Worm (Caenorhabditis elegans): ENCODE measurements around the gene T01B7.9.

T01B7.9 gene

DNA sequence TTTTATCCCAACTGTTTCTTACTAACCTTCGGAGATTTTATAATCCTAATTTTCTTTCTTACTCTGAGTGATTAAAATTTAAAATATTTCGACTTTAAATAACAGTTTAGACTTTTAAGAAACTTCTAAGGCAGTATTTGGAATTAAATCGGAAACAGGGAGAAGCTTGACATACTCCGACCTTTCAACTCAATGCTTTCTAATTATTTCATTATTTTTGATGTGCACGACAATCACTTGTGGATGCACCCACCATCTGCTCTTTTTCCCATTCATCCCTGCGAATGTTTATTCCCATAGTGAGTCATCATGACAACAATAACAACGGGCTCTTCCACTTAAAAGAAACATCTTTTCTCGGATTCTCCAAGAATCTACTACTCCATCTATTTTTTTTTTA, 22.0 kb upstream of the T01B7.9 start:
- TF ChIP-seq W03F9.2 (tag; optimal IDR thresholded peaks at IDR 0.05), result no peak
- no peak for TF ChIP-seq him-1 (tag; optimal IDR thresholded peaks at IDR 0.05)
- TF ChIP-seq dao-5 (tag; optimal IDR thresholded peaks at IDR 0.05), result no peak

ce11 chrII:8747939-8748352, 21.3 kb upstream of the T01B7.9 start:
- TF ChIP-seq him-1 (tag; optimal IDR thresholded peaks at IDR 0.05) (no peak), dao-5 (tag; optimal IDR thresholded peaks at IDR 0.05) (no peak), W03F9.2 (tag; optimal IDR thresholded peaks at IDR 0.05) (no peak)

DNA sequence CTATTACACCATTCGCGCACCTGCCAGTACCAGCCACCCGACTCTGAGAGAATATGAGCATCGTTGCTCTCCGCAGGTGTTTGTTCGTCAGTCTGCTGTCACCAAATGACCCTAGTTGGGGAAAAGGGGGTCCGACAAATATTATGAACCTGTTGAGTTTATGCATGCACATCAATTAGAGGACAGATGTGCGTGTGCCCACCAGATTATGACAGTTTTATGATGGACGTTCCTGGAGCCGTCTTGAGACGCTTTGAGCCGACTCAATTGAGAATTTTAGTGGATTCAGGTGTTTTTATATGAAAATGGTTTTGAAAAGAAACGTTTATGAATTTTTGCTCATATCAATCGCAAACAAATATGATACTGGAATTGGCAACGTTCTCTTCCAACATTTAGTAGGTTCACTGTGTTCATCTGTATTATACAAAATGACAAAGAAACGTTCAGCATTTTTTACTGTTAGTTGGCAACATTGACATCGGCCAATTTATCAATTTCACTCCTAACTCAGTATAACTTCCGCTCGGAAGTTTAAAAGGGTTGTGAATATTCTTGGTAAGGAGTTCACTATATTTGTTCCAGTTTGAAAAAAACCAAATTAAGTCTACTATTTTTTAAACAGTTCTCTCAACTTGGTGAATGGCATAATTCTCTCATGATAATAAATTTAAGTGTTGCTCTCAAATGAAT, 20.8 kb upstream of the T01B7.9 start:
- no peak for TF ChIP-seq dao-5 (tag; optimal IDR thresholded peaks at IDR 0.05)
- peak; percentile 2 for TF ChIP-seq him-1 (tag; optimal IDR thresholded peaks at IDR 0.05)
- TF ChIP-seq W03F9.2 (tag; optimal IDR thresholded peaks at IDR 0.05), result no peak

ce11 chrII:8746298-8746775, 19.7 kb upstream of the T01B7.9 start:
- TF ChIP-seq W03F9.2 (tag; optimal IDR thresholded peaks at IDR 0.05), result no peak
- TF ChIP-seq dao-5 (tag; optimal IDR thresholded peaks at IDR 0.05), result no peak
- no peak for TF ChIP-seq him-1 (tag; optimal IDR thresholded peaks at IDR 0.05)

DNA sequence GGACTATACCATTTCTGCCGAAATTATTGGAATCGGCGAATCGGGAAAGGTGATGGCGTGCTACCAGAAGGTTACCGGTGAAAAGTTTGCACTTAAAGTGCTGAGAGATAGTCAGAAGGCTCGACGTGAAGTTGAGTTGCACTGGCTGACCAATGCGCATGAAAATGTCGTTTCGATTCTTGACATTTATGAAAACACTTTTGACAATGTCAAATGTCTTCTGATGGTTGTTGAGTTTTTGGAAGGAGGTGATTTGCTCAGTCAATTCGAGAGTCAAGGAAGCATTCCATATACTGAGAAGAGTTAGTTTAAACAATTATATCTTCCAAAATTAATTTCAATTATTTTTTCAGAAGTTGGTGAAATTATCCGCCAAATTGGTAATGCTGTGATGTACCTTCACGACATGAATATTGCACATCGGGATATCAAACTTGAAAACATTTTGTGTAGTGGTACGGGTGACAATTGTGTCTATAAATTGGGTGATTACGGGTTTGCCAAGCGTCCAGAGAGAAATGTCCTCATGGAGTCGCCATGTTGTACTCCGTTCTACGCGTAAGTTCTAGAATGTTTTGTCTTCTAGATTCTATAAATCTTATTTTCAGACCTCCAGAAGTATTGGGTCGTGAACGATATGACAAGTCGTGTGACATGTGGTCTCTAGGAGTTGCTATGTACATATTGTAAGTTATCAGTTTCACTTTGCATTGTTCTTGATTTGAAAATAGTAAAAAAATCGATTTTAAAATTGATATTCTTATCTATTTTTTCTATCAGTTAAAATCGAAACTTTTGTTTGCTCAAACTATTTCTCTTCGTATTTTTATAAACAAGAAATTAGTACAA, 19.1 kb upstream of the T01B7.9 start:
- TF ChIP-seq him-1 (tag; optimal IDR thresholded peaks at IDR 0.05), result no peak
- TF ChIP-seq W03F9.2 (tag; optimal IDR thresholded peaks at IDR 0.05), result no peak
- TF ChIP-seq dao-5 (tag; optimal IDR thresholded peaks at IDR 0.05), result no peak

DNA sequence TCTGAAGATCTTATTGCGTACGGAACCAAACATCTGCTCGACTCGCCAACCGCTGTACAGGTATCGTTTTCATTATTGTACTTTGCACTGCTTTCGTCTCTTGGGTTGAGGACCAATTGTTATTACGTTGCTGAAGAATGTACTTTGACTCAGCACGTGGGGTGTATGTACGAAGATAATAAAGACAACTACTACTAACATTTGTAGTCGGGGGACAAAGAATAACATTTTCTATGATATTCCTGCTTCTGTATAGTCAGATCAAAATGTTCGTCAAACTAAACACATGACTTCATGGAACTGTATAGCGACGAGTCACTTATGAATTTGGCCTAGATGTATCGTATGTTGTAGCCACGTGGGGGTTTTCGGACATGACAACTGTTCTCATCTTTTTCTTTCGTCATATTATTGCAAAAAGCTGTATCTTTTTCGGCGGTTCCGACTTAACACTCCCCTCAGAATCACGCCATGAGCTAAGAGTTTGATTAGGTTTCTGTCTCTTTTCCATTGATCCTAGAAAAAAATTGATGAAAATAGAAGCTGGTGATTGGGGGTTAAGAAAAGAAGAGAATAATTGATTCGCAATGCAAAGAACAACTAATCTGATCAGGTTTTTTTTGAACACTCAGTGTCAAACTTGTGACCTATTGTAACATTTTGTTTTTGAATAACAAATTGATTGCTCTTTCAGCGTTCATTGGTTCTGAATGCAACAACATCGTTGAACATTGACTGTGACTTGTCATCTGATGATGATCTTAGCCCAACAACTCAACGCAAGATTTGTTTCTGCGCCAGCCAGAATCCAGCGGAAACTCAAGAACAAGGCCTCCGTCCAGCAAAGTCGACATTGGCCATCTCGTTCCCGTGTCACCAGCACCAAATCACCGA, 18.2 kb upstream of the T01B7.9 start:
- TF ChIP-seq W03F9.2 (tag; optimal IDR thresholded peaks at IDR 0.05) (no peak), dao-5 (tag; optimal IDR thresholded peaks at IDR 0.05) (no peak), him-1 (tag; optimal IDR thresholded peaks at IDR 0.05) (no peak)

ce11 chrII:8743379-8744173, 17.0 kb upstream of the T01B7.9 start, which contains the start of gene mak-1:
TSS of gene mak-1 (plus strand) at chrII:8744071.
- TF ChIP-seq W03F9.2 (tag; optimal IDR thresholded peaks at IDR 0.05) (no peak), him-1 (tag; optimal IDR thresholded peaks at IDR 0.05) (no peak), dao-5 (tag; optimal IDR thresholded peaks at IDR 0.05) (no peak)

ce11 chrII:8742972-8743371, 16.4 kb upstream of the T01B7.9 start:
- TF ChIP-seq him-1 (tag; optimal IDR thresholded peaks at IDR 0.05) (no peak), dao-5 (tag; optimal IDR thresholded peaks at IDR 0.05) (no peak), W03F9.2 (tag; optimal IDR thresholded peaks at IDR 0.05) (no peak)

ce11 chrII:8742006-8742847, 15.6 kb upstream of the T01B7.9 start:
- no peak for TF ChIP-seq W03F9.2 (tag; optimal IDR thresholded peaks at IDR 0.05)
- no peak for TF ChIP-seq him-1 (tag; optimal IDR thresholded peaks at IDR 0.05)
- TF ChIP-seq dao-5 (tag; optimal IDR thresholded peaks at IDR 0.05), result no peak

DNA sequence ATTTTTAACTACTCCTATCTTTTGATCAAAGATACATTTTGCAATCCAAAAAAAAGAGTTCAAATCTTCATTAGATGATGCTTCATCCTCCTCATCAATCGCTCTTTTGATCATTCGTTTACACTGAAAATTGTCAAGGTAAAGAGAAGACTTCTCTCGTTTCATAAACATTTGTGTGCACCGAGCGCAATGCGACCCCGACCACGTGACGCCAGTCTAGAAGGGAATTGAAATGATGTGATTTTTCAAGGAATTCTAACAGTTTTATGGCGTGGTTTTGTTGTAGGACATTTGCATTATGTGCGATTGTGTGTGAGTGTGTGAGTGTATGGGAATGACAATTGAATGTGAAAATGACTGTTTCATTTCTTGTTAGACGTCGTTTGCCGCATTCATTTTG, 14.7 kb upstream of the T01B7.9 start:
- TF ChIP-seq W03F9.2 (tag; optimal IDR thresholded peaks at IDR 0.05) (no peak), him-1 (tag; optimal IDR thresholded peaks at IDR 0.05) (no peak), dao-5 (tag; optimal IDR thresholded peaks at IDR 0.05) (no peak)

- no peak for TF ChIP-seq dao-5 (tag; optimal IDR thresholded peaks at IDR 0.05)
- no peak for TF ChIP-seq him-1 (tag; optimal IDR thresholded peaks at IDR 0.05)
- TF ChIP-seq W03F9.2 (tag; optimal IDR thresholded peaks at IDR 0.05), result no peak
Observed at ce11 chrII:8740326-8740949, 13.8 kb upstream of the T01B7.9 start.

Data from whole organism, L4/young adult.